Fruit fly (Drosophila melanogaster) whole organism, embryonic: ENCODE results near the gene Pex11c.

Experiments used
- Blimp-1 ChIP-seq: fragments of 200-800 bp; sonication (Bioruptor generic); optimal IDR thresholded peaks from 3 replicates; lab custom pipeline; 2018; ENCODE audit warnings: missing biosample characterization, missing genetic modification characterization, mild to moderate bottlenecking, moderate library complexity, missing genetic modification reagents
- CG10209 ChIP-seq: fragments of 200-800 bp; sonication (Bioruptor generic); optimal IDR thresholded peaks from 3 replicates; lab custom pipeline; 2017; ENCODE audit warnings: missing biosample characterization, mild to moderate bottlenecking, missing genetic modification characterization, missing genetic modification reagents
- CG10366 ChIP-seq: fragments of 200-800 bp; sonication (Bioruptor generic); IDR thresholded peaks from 2 replicates; pipeline ENCODE4 v1.3.6; 2022; ENCODE audit warnings: missing biosample characterization, missing genetic modification characterization
- CG11456 ChIP-seq: fragments of 200-800 bp; sonication (Bioruptor generic); IDR thresholded peaks from 3 replicates; pipeline ENCODE4 v1.3.6; 2022; ENCODE audit warnings: missing biosample characterization, missing genetic modification characterization
- CG12942 ChIP-seq: fragments of 200-800 bp; sonication (Bioruptor generic); optimal IDR thresholded peaks from 3 replicates; lab custom pipeline; 2016; ENCODE audit warnings: missing biosample characterization, missing genetic modification characterization
- CG13123 ChIP-seq: fragments of 200-800 bp; sonication (Bioruptor generic); optimal IDR thresholded peaks from 2 replicates; lab custom pipeline; 2016; ENCODE audit warnings: missing biosample characterization, missing genetic modification characterization
- CG14050 ChIP-seq: fragments of 200-800 bp; sonication (Bioruptor generic); IDR thresholded peaks from 3 replicates; pipeline ENCODE4 v1.3.6; 2022; ENCODE audit warnings: missing biosample characterization, missing genetic modification characterization
- CG15011 ChIP-seq: fragments of 200-800 bp; sonication (Bioruptor generic); optimal IDR thresholded peaks from 3 replicates; lab custom pipeline; 2018; ENCODE audit warnings: missing biosample characterization, mild to moderate bottlenecking, missing genetic modification characterization
- CG1602 ChIP-seq: fragments of 200-800 bp; sonication (Bioruptor generic); optimal IDR thresholded peaks from 3 replicates; lab custom pipeline; 2016; ENCODE audit warnings: missing biosample characterization, missing genetic modification characterization
- CG17829 ChIP-seq: fragments of 200-800 bp; optimal IDR thresholded peaks from 2 replicates; lab custom pipeline; 2019; ENCODE audit warnings: missing biosample characterization, mild to moderate bottlenecking, missing genetic modification characterization, moderate library complexity
- CG2678 ChIP-seq: fragments of 200-800 bp; sonication (Bioruptor generic); optimal IDR thresholded peaks from 3 replicates; lab custom pipeline; 2019; ENCODE audit warnings: missing biosample characterization, mild to moderate bottlenecking, missing genetic modification characterization, moderate library complexity
- CG3726 ChIP-seq: fragments of 200-800 bp; sonication (Bioruptor generic); IDR thresholded peaks from 3 replicates; pipeline ENCODE4, ENCODE4 v1.3.6; 2022; ENCODE audit warnings: missing biosample characterization, missing genetic modification characterization
- CG4360 ChIP-seq: fragments of 200-800 bp; sonication (Bioruptor generic); IDR thresholded peaks from 2 replicates; pipeline ENCODE4 v1.3.6; 2022; ENCODE audit warnings: missing biosample characterization, missing genetic modification characterization
- CG4730 ChIP-seq: fragments of 200-800 bp; sonication (Bioruptor generic); IDR thresholded peaks from 2 replicates; pipeline ENCODE4 v1.3.6; 2022; ENCODE audit warnings: missing biosample characterization, missing genetic modification characterization
- CG6272 ChIP-seq: fragments of 200-800 bp; sonication (Bioruptor generic); IDR thresholded peaks from 2 replicates; pipeline ENCODE4 v1.3.6; 2022; ENCODE audit warnings: missing biosample characterization, missing genetic modification characterization
- CG7556 ChIP-seq: fragments of 200-800 bp; sonication (Bioruptor generic); optimal IDR thresholded peaks from 2 replicates; lab custom pipeline; 2017; ENCODE audit warnings: missing biosample characterization, mild to moderate bottlenecking, missing genetic modification characterization
- CG9932 ChIP-seq: fragments of 200-800 bp; sonication (Bioruptor generic); IDR thresholded peaks from 2 replicates; pipeline ENCODE4 v1.3.6; 2022; ENCODE audit warnings: missing biosample characterization, missing genetic modification characterization
- D ChIP-seq, 2 experiments: fragments of 200-800 bp in 1 of 2; fragments of >200 bp in 1 of 2; sonication (Bioruptor generic) in 1 of 2; optimal IDR thresholded peaks; 2 replicates in 1 of 2; 3 replicates in 1 of 2; lab custom pipeline; 2017; ENCODE audit warnings: mild to moderate bottlenecking in 1 of 2, missing biosample characterization in 1 of 2, missing genetic modification characterization in 1 of 2, missing genetic modification reagents in 1 of 2
- Deaf1 ChIP-seq: fragments of 200-800 bp; optimal IDR thresholded peaks from 3 replicates; lab custom pipeline; 2019; ENCODE audit warnings: missing biosample characterization, mild to moderate bottlenecking, missing genetic modification characterization, moderate library complexity
- Elba2 ChIP-seq: fragments of 200-800 bp; sonication (Bioruptor generic); optimal IDR thresholded peaks from 3 replicates; lab custom pipeline; 2016; ENCODE audit warnings: missing biosample characterization, missing genetic modification characterization
- Gsc ChIP-seq: fragments of 200-800 bp; sonication (Bioruptor generic); IDR thresholded peaks from 2 replicates; pipeline ENCODE4 v1.3.6; 2022; ENCODE audit warnings: missing biosample characterization, missing genetic modification characterization
- Hand ChIP-seq: fragments of 200-800 bp; sonication (Bioruptor generic); optimal IDR thresholded peaks from 2 replicates; lab custom pipeline; 2017; ENCODE audit warnings: mild to moderate bottlenecking, missing biosample characterization, missing genetic modification reagents, missing genetic modification characterization
- HmgZ ChIP-seq: fragments of 200-800 bp; sonication (Bioruptor generic); optimal IDR thresholded peaks from 2 replicates; lab custom pipeline; 2018; ENCODE audit warnings: missing biosample characterization, mild to moderate bottlenecking, missing genetic modification characterization
- MBD-R2 ChIP-seq: fragments of 200-800 bp; sonication (Bioruptor generic); IDR thresholded peaks from 2 replicates; pipeline ENCODE4 v1.3.6; 2022; ENCODE audit warnings: missing biosample characterization, missing genetic modification characterization
- NC2α ChIP-seq: fragments of 200-800 bp; sonication (Bioruptor generic); optimal IDR thresholded peaks from 2 replicates; lab custom pipeline; 2016; ENCODE audit warnings: missing biosample characterization, missing genetic modification characterization
- Oli ChIP-seq: fragments of 200-800 bp; sonication (Bioruptor generic); optimal IDR thresholded peaks from 2 replicates; lab custom pipeline; 2018; ENCODE audit warnings: missing biosample characterization, mild to moderate bottlenecking, missing genetic modification characterization, moderate library complexity
- Usf ChIP-seq: fragments of 200-800 bp; sonication (Bioruptor generic); optimal IDR thresholded peaks from 2 replicates; lab custom pipeline; 2017; ENCODE audit warnings: missing genotype, missing biosample characterization, missing genetic modification characterization
- amos ChIP-seq: fragments of 200-800 bp; sonication (Bioruptor generic); IDR thresholded peaks from 2 replicates; pipeline ENCODE4 v1.3.6; 2022; ENCODE audit warnings: missing biosample characterization, missing genetic modification characterization; ENCODE audit not compliant: partially characterized antibody
- btn ChIP-seq: fragments of 200-800 bp; sonication (Bioruptor generic); optimal IDR thresholded peaks from 2 replicates; lab custom pipeline; 2016; ENCODE audit warnings: missing biosample characterization, missing genetic modification characterization
- chinmo ChIP-seq: fragments of 200-800 bp; sonication (Bioruptor generic); IDR thresholded peaks from 4 replicates; pipeline ENCODE4 v1.3.6; 2022; ENCODE audit warnings: missing biosample characterization, missing genetic modification characterization; ENCODE audit not compliant: partially characterized antibody
- corto ChIP-seq: fragments of 200-800 bp; sonication (Bioruptor generic); optimal IDR thresholded peaks from 2 replicates; lab custom pipeline; 2016; ENCODE audit warnings: missing biosample characterization, mild to moderate bottlenecking, missing genetic modification characterization, moderate library complexity
- cwo ChIP-seq: fragments of 200-800 bp; sonication (Bioruptor generic); optimal IDR thresholded peaks from 3 replicates; lab custom pipeline; 2017; ENCODE audit warnings: missing biosample characterization, missing genetic modification characterization, mild to moderate bottlenecking, moderate library complexity, missing genetic modification reagents
- disco-r ChIP-seq: fragments of 200-800 bp; sonication (Bioruptor generic); optimal IDR thresholded peaks from 2 replicates; lab custom pipeline; 2016; ENCODE audit warnings: missing biosample characterization, missing genetic modification characterization
- emc ChIP-seq: fragments of 200-800 bp; sonication (Bioruptor generic); optimal IDR thresholded peaks from 2 replicates; lab custom pipeline; 2016; ENCODE audit warnings: missing biosample characterization, missing genetic modification characterization
- grn ChIP-seq: fragments of 200-800 bp; sonication (Bioruptor generic); optimal IDR thresholded peaks from 3 replicates; lab custom pipeline; 2017; ENCODE audit warnings: missing biosample characterization, missing genetic modification characterization
- hth ChIP-seq: fragments of >200 bp; optimal IDR thresholded peaks from 2 replicates; lab custom pipeline; 2017; ENCODE audit warnings: inconsistent platforms
- jing ChIP-seq: fragments of 200-800 bp; sonication (Bioruptor generic); optimal IDR thresholded peaks from 2 replicates; lab custom pipeline; 2018; ENCODE audit warnings: missing biosample characterization, mild to moderate bottlenecking, missing genetic modification characterization
- ken ChIP-seq: fragments of 200-800 bp; sonication (Bioruptor generic); IDR thresholded peaks from 3 replicates; pipeline ENCODE4 v1.3.6; 2022; ENCODE audit warnings: missing biosample characterization, missing genetic modification characterization
- kni ChIP-seq: fragments of 200-800 bp; sonication (Bioruptor generic); optimal IDR thresholded peaks from 3 replicates; lab custom pipeline; 2017; ENCODE audit warnings: mild to moderate bottlenecking, missing biosample characterization, missing genetic modification reagents, missing genetic modification characterization
- nerfin-1 ChIP-seq: fragments of 200-800 bp; sonication (Bioruptor generic); optimal IDR thresholded peaks from 3 replicates; lab custom pipeline; 2019; ENCODE audit warnings: missing biosample characterization, mild to moderate bottlenecking, missing genetic modification characterization, moderate library complexity
- nom ChIP-seq: fragments of 200-800 bp; sonication (Bioruptor generic); optimal IDR thresholded peaks from 2 replicates; lab custom pipeline; 2017; ENCODE audit warnings: missing biosample characterization, missing genetic modification characterization, mild to moderate bottlenecking, moderate library complexity, missing genetic modification reagents
- onecut ChIP-seq: fragments of 200-800 bp; sonication (Bioruptor generic); IDR thresholded peaks from 2 replicates; pipeline ENCODE4 v1.3.6; 2022; ENCODE audit warnings: missing biosample characterization, missing genetic modification characterization
- row ChIP-seq: fragments of 200-800 bp; sonication (Bioruptor generic); IDR thresholded peaks from 3 replicates; pipeline ENCODE4 v1.3.6; 2022; ENCODE audit warnings: missing biosample characterization, missing genetic modification characterization
- run ChIP-seq: fragments of 200-800 bp; sonication (Bioruptor generic); optimal IDR thresholded peaks from 3 replicates; lab custom pipeline; 2018; ENCODE audit warnings: missing biosample characterization, mild to moderate bottlenecking, missing genetic modification characterization
- schlank ChIP-seq: fragments of 200-800 bp; sonication (Bioruptor generic); optimal IDR thresholded peaks from 2 replicates; lab custom pipeline; 2018; ENCODE audit warnings: missing biosample characterization, mild to moderate bottlenecking, missing genetic modification characterization
- sim ChIP-seq: fragments of 200-800 bp; sonication (Bioruptor generic); IDR thresholded peaks from 2 replicates; pipeline ENCODE4 v1.3.6; 2022; ENCODE audit warnings: missing biosample characterization, missing genetic modification characterization
- toy ChIP-seq: fragments of 200-800 bp; sonication (Bioruptor generic); IDR thresholded peaks from 2 replicates; pipeline ENCODE4 v1.3.6; 2022; ENCODE audit warnings: missing biosample characterization, missing genetic modification characterization
- trem ChIP-seq: fragments of 200-800 bp; optimal IDR thresholded peaks from 3 replicates; lab custom pipeline; 2019; ENCODE audit warnings: missing biosample characterization, mild to moderate bottlenecking, missing genetic modification characterization, moderate library complexity
- vvl ChIP-seq: fragments of 200-800 bp; sonication (Bioruptor generic); IDR thresholded peaks from 2 replicates; pipeline ENCODE4 v1.3.6; 2022; ENCODE audit warnings: missing biosample characterization, missing genetic modification characterization

The Pex11c gene

DNA sequence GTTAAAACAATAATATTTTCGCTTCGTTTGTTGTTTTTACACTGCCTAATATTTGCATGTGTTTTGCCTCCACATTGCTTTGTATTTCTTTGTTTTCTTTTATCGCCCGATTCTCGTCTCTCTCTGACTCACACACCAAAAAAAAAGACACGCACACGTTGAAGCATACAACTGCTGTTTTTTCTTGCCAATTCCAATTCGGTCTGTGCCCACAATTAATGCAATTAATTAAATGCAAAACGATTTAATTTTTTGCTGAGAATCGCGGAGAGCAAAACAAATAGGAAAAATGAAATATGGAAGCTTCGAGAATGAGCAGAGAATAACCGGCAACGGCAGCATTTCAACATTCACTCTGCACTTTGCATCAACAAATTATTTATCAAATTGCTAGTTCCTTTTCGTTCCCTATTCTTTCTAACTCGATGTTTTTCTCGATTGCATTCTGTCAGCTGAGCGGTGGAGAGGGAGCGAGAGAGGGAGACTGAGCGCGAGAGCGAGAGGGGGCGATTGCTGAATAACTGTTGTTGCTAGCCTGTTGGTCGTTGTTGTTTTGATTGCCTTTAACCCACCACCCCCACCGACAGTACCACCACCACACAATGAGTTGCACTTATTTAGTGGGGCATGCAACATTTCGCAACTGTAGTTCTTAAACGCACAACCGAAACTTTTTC, 37.0 kb upstream of the Pex11c start (continued):
- TF ChIP-seq CG11456 (GFP tag; lab: Robert Waterston, UW): no peak
- no peak for TF ChIP-seq CG2678 (tag; lab: Kevin White, UChicago)
- TF ChIP-seq sim: no peak
- TF ChIP-seq CG10209 (GFP tag; lab: Kevin White, UChicago): no peak
- no peak for TF ChIP-seq Deaf1 (tag; lab: Kevin White, UChicago)
- TF ChIP-seq CG3726 (GFP tag; lab: Robert Waterston, UW): no peak
- 0 out of 2 replicates have a peak, but pooled peaks have one; percentile 15 for TF ChIP-seq vvl (GFP tag; lab: Robert Waterston, UW)
- no peak for TF ChIP-seq CG12942
- no peak for TF ChIP-seq CG14050 (GFP tag; lab: Robert Waterston, UW)

DNA sequence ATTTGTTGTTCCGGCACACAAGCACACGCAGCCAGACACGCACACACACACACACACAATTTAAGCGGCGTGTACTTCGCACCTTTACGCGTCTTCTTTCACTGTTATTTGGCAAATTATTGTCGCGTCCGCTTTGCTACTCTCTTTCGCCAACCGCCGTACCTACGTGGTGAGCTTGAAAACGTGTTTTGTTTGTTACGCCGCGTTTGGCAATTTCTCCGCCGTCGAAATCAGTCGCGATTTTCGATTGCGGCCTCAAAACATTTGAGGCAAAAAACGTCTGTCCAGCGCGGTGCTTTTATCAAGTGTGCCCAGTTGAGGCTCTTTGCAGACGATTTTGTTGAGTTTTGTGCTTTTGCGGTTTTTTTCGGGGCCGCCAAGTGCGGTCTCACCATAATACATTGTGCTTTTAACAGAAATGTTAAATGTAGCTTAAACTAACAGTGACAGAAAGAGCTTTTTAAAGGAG, 36.5 kb upstream of the Pex11c start:
- no peak for TF ChIP-seq CG6272 (GFP tag; lab: Robert Waterston, UW)
- TF ChIP-seq CG9932 (GFP tag; lab: Robert Waterston, UW): no peak
- no peak for TF ChIP-seq kni
- no peak for TF ChIP-seq CG4730 (GFP tag; lab: Robert Waterston, UW)
- TF ChIP-seq Blimp-1: no peak
- peak; percentile 37 for TF ChIP-seq HmgZ (tag; lab: Kevin White, UChicago)
- no peak; the same call in 1 of the 2 replicates for TF ChIP-seq MBD-R2 (GFP tag; lab: Robert Waterston, UW)
- no peak for TF ChIP-seq emc (GFP tag; lab: Kevin White, UChicago)
- TF ChIP-seq corto (GFP tag; lab: Kevin White, UChicago): no peak
- TF ChIP-seq CG7556 (GFP tag; lab: Kevin White, UChicago): no peak
- TF ChIP-seq jing (GFP tag; lab: Kevin White, UChicago): no peak
- no peak for TF ChIP-seq disco-r (GFP tag; lab: Kevin White, UChicago)
- TF ChIP-seq chinmo (GFP tag; lab: Robert Waterston, UW): 0 out of 4 replicates have a peak, but pooled peaks have one; percentile 31
- TF ChIP-seq D (optimal IDR thresholded peaks at IDR 0.05; lab: Kevin White, UChicago): no peak
- TF ChIP-seq D (GFP tag; optimal IDR thresholded peaks at IDR 0.05; lab: Kevin White, UChicago): no peak
- TF ChIP-seq ken (GFP tag; lab: Robert Waterston, UW): no peak
- no peak for TF ChIP-seq Oli (tag; lab: Kevin White, UChicago)
- peak; percentile 69 for TF ChIP-seq nom (GFP tag; lab: Kevin White, UChicago)
- no peak for TF ChIP-seq hth (lab: Kevin White, UChicago)
- TF ChIP-seq run: no peak
- no peak for TF ChIP-seq CG10366
- no peak; the same call in 1 of the 2 replicates for TF ChIP-seq amos (GFP tag; lab: Robert Waterston, UW)
- no peak for TF ChIP-seq NC2α
- TF ChIP-seq Elba2 (GFP tag; lab: Kevin White, UChicago): no peak
- no peak for TF ChIP-seq btn (GFP tag; lab: Kevin White, UChicago)
- TF ChIP-seq Gsc: no peak
- TF ChIP-seq onecut (GFP tag; lab: Robert Waterston, UW): no peak
- TF ChIP-seq toy (GFP tag; lab: Robert Waterston, UW): no peak
- TF ChIP-seq Hand (GFP tag; lab: Kevin White, UChicago): no peak
- TF ChIP-seq schlank (tag; lab: Kevin White, UChicago): no peak
- no peak for TF ChIP-seq nerfin-1 (tag; lab: Kevin White, UChicago)
- no peak for TF ChIP-seq grn (GFP tag; lab: Kevin White, UChicago)
- TF ChIP-seq CG1602 (GFP tag; lab: Kevin White, UChicago): no peak
- no peak for TF ChIP-seq row (GFP tag; lab: Robert Waterston, UW)
- no peak for TF ChIP-seq trem (tag; lab: Kevin White, UChicago)
- no peak for TF ChIP-seq CG17829 (tag; lab: Kevin White, UChicago)
- TF ChIP-seq CG13123: no peak
- no peak for TF ChIP-seq Usf (GFP tag; lab: Kevin White, UChicago)
- TF ChIP-seq CG4360 (GFP tag; lab: Robert Waterston, UW): no peak
- no peak for TF ChIP-seq CG15011 (GFP tag; lab: Kevin White, UChicago)
- peak; percentile 9 for TF ChIP-seq cwo (GFP tag; lab: Kevin White, UChicago)
